Fruit fly (Drosophila melanogaster): ENCODE results near the gene kar.

dm6 chr3R:12650537-12650936 lies 38.6 kb downstream of the kar start:
- TF ChIP-seq pan (optimal IDR thresholded peaks at IDR 0.05) (no peak), CG8478 (optimal IDR thresholded peaks at IDR 0.05) (no peak), psq (optimal IDR thresholded peaks at IDR 0.05) (no peak), usp (GFP tag; optimal IDR thresholded peaks at IDR 0.05) (no peak), EcR (GFP tag; optimal IDR thresholded peaks at IDR 0.05) (no peak), Dll (optimal IDR thresholded peaks at IDR 0.05) (no peak)
